Fruit fly (Drosophila melanogaster): Measurements from ENCODE around the gene DppIII.

DNA sequence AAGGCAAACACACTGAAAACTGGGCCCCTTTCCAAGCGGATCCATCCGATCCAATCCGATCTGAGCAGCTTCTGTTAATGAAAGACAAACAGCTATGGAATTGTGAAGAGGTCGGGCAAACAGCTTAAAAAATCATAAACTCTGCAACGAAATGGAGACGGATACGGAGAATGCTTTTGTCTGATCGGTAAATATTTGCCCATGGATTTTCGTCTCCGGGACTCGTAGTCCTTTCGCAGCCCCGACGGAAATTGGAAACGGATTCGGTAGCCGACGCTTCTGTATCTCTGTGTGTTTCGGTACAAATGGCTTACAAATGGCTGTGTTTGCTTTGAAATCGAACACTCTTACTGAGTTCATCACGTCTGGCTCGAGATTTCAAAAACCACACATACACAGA is 17.3 kb upstream of the DppIII start:
- no peak for TF ChIP-seq CG8478 (optimal IDR thresholded peaks at IDR 0.05)
- TF ChIP-seq CTCF (optimal IDR thresholded peaks at IDR 0.05), result no peak
